Worm (Caenorhabditis elegans) whole organism, young adult: ENCODE data around the gene nhl-1.

ENCODE experiments used
- ceh-100 ChIP-seq: fragments of 200-800 bp; sonication (Bioruptor generic); IDR thresholded peaks from 2 replicates; pipeline ENCODE4 v1.3.6; 2022; ENCODE audit warnings: missing genetic modification reagents, missing genetic modification characterization, missing compliant biosample characterization
- ceh-27 ChIP-seq: fragments of 200-800 bp; sonication (Bioruptor generic); optimal IDR thresholded peaks from 2 replicates; lab custom pipeline; 2018; ENCODE audit warnings: mild to moderate bottlenecking, missing genetic modification characterization, moderate library complexity, missing compliant biosample characterization
- egl-18 ChIP-seq: fragments of 200-800 bp; sonication (Bioruptor generic); IDR thresholded peaks from 2 replicates; pipeline ENCODE4 v1.3.6; 2022; ENCODE audit warnings: missing genetic modification reagents, missing genetic modification characterization, missing compliant biosample characterization
- somi-1 ChIP-seq: fragments of 200-800 bp; sonication (Bioruptor generic); optimal IDR thresholded peaks from 2 replicates; lab custom pipeline; 2018; ENCODE audit warnings: mild to moderate bottlenecking, missing genetic modification characterization, missing compliant biosample characterization
- sptf-2 ChIP-seq: fragments of 200-800 bp; sonication (Bioruptor generic); optimal IDR thresholded peaks from 2 replicates; lab custom pipeline; 2018; ENCODE audit warnings: mild to moderate bottlenecking, missing genetic modification characterization, missing compliant biosample characterization

ce11 chrIII:9105653-9106052 lies 48.1 kb downstream of the nhl-1 start:
- TF ChIP-seq sptf-2, result no peak
- TF ChIP-seq ceh-100 (GFP tag; lab: Robert Waterston, UW), result no peak
- TF ChIP-seq ceh-27 (GFP tag; lab: Kevin White, UChicago), result no peak
- TF ChIP-seq egl-18 (GFP tag; lab: Robert Waterston, UW), result no peak
- TF ChIP-seq somi-1, result no peak
